Worm (Caenorhabditis elegans) whole organism, early embryonic: ENCODE data around the gene unc-39.

Experiments used
- B0310.2 ChIP-seq: sonication (generic microtip); optimal IDR thresholded peaks from 2 replicates; lab custom pipeline; 2016; ENCODE audit warnings: mild to moderate bottlenecking, missing genetic modification characterization, missing compliant biosample characterization
- F13C5.2 ChIP-seq: sonication (generic microtip); optimal IDR thresholded peaks from 2 replicates; lab custom pipeline; 2017; ENCODE audit warnings: mild to moderate bottlenecking, missing genetic modification characterization, inconsistent platforms, missing compliant biosample characterization
- aly-1 ChIP-seq: sonication (generic microtip); optimal IDR thresholded peaks from 2 replicates; lab custom pipeline; 2016; ENCODE audit warnings: missing genetic modification characterization, missing compliant biosample characterization
- ama-1 ChIP-seq: fragments of 150-350 bp; optimal IDR thresholded peaks from 2 replicates; lab custom pipeline; 2014
- ceh-13 ChIP-seq: fragments of 200-800 bp; sonication (Bioruptor generic); optimal IDR thresholded peaks from 2 replicates; lab custom pipeline; 2018; ENCODE audit warnings: mild to moderate bottlenecking, missing genetic modification characterization, missing compliant biosample characterization
- ceh-36 ChIP-seq: sonication (generic microtip); optimal IDR thresholded peaks from 2 replicates; lab custom pipeline; 2016; ENCODE audit warnings: missing genetic modification characterization, inconsistent platforms, missing compliant biosample characterization
- ets-7 ChIP-seq: sonication (generic microtip); optimal IDR thresholded peaks from 2 replicates; lab custom pipeline; 2016; ENCODE audit warnings: missing genotype, missing genetic modification characterization, missing compliant biosample characterization
- flt-1 ChIP-seq: fragments of 200-800 bp; sonication (Bioruptor generic); IDR thresholded peaks from 2 replicates; pipeline ENCODE4 v1.3.6; 2022; ENCODE audit warnings: missing genetic modification characterization, missing compliant biosample characterization
- hmbx-1 ChIP-seq: sonication (generic microtip); optimal IDR thresholded peaks from 2 replicates; lab custom pipeline; 2016; ENCODE audit warnings: mild to moderate bottlenecking, missing genetic modification characterization, missing compliant biosample characterization
- hmg-4 ChIP-seq: fragments of 200-800 bp; sonication (Bioruptor generic); optimal IDR thresholded peaks from 2 replicates; lab custom pipeline; 2018; ENCODE audit warnings: mild to moderate bottlenecking, missing genetic modification characterization, missing compliant biosample characterization
- hnd-1 ChIP-seq: sonication (generic microtip); optimal IDR thresholded peaks from 2 replicates; lab custom pipeline; 2016; ENCODE audit warnings: missing genetic modification characterization, missing compliant biosample characterization
- pes-1 ChIP-seq: fragments of 200-800 bp; sonication (Bioruptor generic); IDR thresholded peaks from 2 replicates; pipeline ENCODE4 v1.3.6; 2022; ENCODE audit warnings: missing genetic modification reagents, missing genetic modification characterization, missing compliant biosample characterization
- scrt-1 ChIP-seq: fragments of 200-800 bp; sonication (Bioruptor generic); IDR thresholded peaks from 2 replicates; pipeline ENCODE4 v1.3.6; 2022; ENCODE audit warnings: missing genetic modification characterization, missing compliant biosample characterization
- sea-1 ChIP-seq: fragments of 200-800 bp; sonication (Bioruptor generic); conservative IDR thresholded peaks from 2 replicates; pipeline ENCODE4 v1.3.6; 2022; ENCODE audit warnings: missing genetic modification characterization, missing compliant biosample characterization
- tbx-11 ChIP-seq: fragments of 200-800 bp; sonication (Bioruptor generic); IDR thresholded peaks from 2 replicates; pipeline ENCODE4 v1.3.6; 2022; ENCODE audit warnings: missing genetic modification characterization, missing compliant biosample characterization
- tbx-37 ChIP-seq: fragments of 200-800 bp; sonication (Bioruptor generic); conservative IDR thresholded peaks from 2 replicates; pipeline ENCODE4 v1.3.6; 2022; ENCODE audit warnings: missing genetic modification reagents, missing genetic modification characterization, missing compliant biosample characterization
- tra-4 ChIP-seq: sonication (generic microtip); optimal IDR thresholded peaks from 2 replicates; lab custom pipeline; 2017; ENCODE audit warnings: missing genetic modification characterization, missing compliant biosample characterization

unc-39 gene

ce11 chrV:14409905-14410304 lies 37.0 kb downstream of the unc-39 start:
- no peak for TF ChIP-seq tbx-11 (GFP tag; lab: Robert Waterston, UW)
- TF ChIP-seq sea-1 (GFP tag; lab: Robert Waterston, UW), result no peak

DNA sequence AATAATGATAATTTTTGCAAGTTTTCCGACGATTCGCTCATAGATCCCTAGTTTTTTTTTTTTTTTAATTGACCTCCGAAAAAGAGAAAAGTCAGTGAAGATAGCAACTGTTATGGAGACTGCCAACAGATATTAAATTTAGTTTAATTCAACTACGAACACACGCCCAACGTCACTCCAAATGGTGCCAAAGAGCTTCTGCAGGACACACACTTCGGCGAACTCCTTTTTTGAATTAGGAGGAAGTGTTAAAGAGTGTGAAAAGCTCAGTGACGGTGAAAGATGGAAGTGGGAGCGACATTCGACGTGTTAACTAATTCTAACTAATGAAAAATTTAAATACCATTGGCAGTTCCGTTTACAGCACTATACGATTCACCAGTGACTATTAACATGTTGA lies 39.1 kb downstream of the unc-39 start:
- no peak for TF ChIP-seq hnd-1
- TF ChIP-seq ets-7 (tag; lab: Kevin White, UChicago), result no peak
- TF ChIP-seq F13C5.2 (tag; lab: Kevin White, UChicago), result no peak
- TF ChIP-seq tra-4 (tag; lab: Kevin White, UChicago), result no peak
- TF ChIP-seq sea-1 (GFP tag; lab: Robert Waterston, UW), result no peak
- TF ChIP-seq B0310.2 (tag; lab: Kevin White, UChicago), result no peak
- TF ChIP-seq scrt-1, result no peak
- TF ChIP-seq hmg-4 (GFP tag; lab: Kevin White, UChicago), result no peak
- no peak for TF ChIP-seq hmbx-1 (tag; lab: Kevin White, UChicago)
- no peak for TF ChIP-seq ceh-13
- no peak for TF ChIP-seq ceh-36
- TF ChIP-seq ama-1 (lab: Kevin White, UChicago), result no peak
- no peak for TF ChIP-seq pes-1
- TF ChIP-seq tbx-11 (GFP tag; lab: Robert Waterston, UW), result no peak

DNA sequence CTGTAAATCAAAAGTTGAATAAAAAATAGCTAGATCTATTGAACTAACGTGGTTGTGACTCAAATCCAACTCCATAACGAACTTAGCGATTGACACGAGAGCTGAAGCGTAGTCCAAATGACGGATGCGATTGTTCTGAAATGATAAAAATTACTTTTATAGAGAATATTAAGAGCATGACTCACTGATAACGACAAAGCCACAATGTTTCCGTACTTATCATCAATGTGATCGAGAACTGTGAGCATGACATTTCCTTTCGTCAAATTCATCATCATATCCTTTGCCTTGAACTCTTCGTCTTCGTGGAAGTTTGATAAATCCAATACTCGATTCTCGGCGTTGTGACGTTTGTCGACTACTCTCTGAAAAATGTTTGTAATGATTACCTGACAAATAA lies 41.2 kb downstream of the unc-39 start:
- TF ChIP-seq ceh-13 (no peak), hnd-1 (no peak), tra-4 (tag; lab: Kevin White, UChicago) (no peak), F13C5.2 (tag; lab: Kevin White, UChicago) (no peak), tbx-37 (GFP tag; lab: Robert Waterston, UW) (no peak), B0310.2 (tag; lab: Kevin White, UChicago) (no peak), ets-7 (tag; lab: Kevin White, UChicago) (no peak), scrt-1 (no peak)

DNA sequence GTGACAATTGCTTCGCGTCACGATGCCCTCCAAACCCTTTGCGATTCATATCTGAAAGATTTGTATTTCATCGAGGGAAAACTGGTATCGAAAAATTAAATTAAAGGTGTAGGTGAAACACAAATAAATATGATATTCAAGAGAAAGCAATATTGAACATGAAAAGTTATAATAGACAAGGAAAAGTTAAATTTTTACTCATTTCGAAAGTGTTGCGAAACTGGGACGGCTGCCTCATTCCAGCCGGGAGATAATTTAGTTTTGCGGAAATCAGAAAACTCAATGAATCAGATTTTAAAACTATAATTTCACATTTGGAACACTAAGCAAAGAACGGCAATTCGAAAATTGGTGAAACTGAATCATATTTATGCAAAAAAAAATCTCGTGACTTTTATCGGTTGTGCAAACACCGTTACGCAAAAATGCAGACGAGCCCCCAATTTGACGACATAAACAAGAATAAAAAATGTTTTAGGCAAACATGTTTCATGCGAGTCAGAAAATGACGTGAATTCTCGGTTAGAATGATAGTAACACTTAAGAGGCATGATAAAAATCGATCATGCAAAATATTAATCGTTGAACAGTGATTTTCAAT lies 42.2 kb downstream of the unc-39 start, which contains the start of the genes nxf-1 and C15H11.11:
Gene nxf-1 (minus strand): TSS at position 51 of the 601 bp plus-strand sequence.
Gene C15H11.11 (plus strand): TSS at position 536 of the 601 bp plus-strand sequence.
- TF ChIP-seq F13C5.2 (tag; lab: Kevin White, UChicago) (peak; percentile 52), aly-1 (no peak), scrt-1 (no peak)

DNA sequence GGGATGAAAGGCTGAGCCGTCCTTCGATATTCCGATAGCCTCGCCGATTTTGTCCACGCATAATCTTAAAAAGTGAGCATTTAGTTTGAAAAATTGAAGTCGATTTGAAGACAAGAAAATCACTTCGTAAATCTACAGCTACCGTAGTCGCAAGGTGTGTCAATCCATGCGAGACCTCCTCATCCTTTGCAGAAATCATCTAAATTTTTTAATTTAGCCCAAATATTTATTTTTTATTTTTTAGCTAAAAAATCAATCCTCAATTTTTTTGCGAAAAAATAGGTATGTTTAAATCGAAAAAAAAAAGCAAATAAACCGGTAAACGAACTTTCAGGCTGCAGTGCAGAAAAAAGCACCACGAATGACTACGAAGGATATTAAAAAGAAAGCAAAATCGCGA lies 44.9 kb downstream of the unc-39 start, which contains the start of the genes nxf-2 and set-31:
Gene nxf-2 (minus strand): TSS at position 101 of the 400 bp plus-strand sequence.
Gene set-31 (plus strand): TSS at position 169 of the 400 bp plus-strand sequence.
- TF ChIP-seq B0310.2 (tag; lab: Kevin White, UChicago), result no peak
- no peak for TF ChIP-seq tbx-37 (GFP tag; lab: Robert Waterston, UW)

- TF ChIP-seq F13C5.2 (tag; lab: Kevin White, UChicago) (no peak), sea-1 (GFP tag; lab: Robert Waterston, UW) (no peak), hmg-4 (GFP tag; lab: Kevin White, UChicago) (no peak), tra-4 (tag; lab: Kevin White, UChicago) (no peak)
These were observed 47.0 kb downstream of the unc-39 start for ce11 chrV:14419855-14420254.

DNA sequence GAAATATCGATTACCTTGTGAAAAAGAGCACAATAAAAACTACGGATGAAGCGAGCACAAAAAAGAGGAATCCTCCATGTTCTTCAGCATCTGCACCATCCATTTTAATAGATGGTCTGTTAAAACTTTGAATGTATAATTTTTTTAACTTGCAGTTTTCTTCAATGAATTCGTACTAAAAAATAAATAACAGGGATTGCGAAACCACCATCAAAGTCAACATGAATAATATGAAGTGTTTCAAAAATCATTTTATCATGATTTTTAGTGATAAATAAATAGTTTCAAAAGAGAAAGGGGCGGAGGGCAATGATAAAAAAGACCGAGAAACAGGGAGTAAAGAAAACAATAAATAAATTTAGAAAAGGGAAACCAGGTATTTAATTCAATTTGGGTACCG lies 48.5 kb downstream of the unc-39 start, which contains the start of gene dhs-22:
Gene dhs-22 (minus strand): TSS at position 116 of the 400 bp plus-strand sequence.
- TF ChIP-seq hnd-1 (no peak), F13C5.2 (tag; lab: Kevin White, UChicago) (no peak), tra-4 (tag; lab: Kevin White, UChicago) (no peak), tbx-37 (GFP tag; lab: Robert Waterston, UW) (no peak), ceh-36 (no peak), tbx-11 (GFP tag; lab: Robert Waterston, UW) (no peak), ama-1 (lab: Kevin White, UChicago) (no peak), hmbx-1 (tag; lab: Kevin White, UChicago) (no peak), aly-1 (no peak), ets-7 (tag; lab: Kevin White, UChicago) (no peak), flt-1 (GFP tag; lab: Robert Waterston, UW) (no peak), pes-1 (no peak), hmg-4 (GFP tag; lab: Kevin White, UChicago) (no peak), sea-1 (GFP tag; lab: Robert Waterston, UW) (no peak), ceh-13 (no peak), B0310.2 (tag; lab: Kevin White, UChicago) (no peak)

ce11 chrV:14422317-14422716 lies 49.4 kb downstream of the unc-39 start, which contains the start of gene pas-1:
pas-1 (minus strand) TSS chrV:14422618.
- TF ChIP-seq hmg-4 (GFP tag; lab: Kevin White, UChicago), result no peak
- TF ChIP-seq scrt-1, result 0 out of 2 replicates have a peak, but pooled peaks have one; percentile 11

DNA sequence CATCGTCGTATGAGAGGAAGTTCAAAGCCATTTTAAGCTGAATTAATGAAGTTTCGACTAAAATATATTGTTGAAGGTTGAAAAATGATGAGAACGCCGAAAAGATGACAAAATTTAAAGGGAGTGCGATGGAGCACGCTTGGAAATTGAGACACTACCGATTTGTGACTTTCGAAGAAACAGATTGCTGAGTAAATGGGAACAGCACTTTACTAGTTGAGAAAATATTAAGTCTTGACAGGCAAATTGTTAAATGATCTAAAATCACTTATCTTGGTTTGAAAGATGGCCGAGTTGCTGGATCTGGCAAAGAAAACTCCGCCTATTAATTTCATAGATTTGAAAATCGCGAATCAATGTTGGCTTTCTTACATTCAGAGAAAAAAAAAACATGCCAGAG lies 50.4 kb downstream of the unc-39 start, which contains the start of gene rpoa-12:
Gene rpoa-12 (minus strand): TSS at position 37 of the 400 bp plus-strand sequence.
- TF ChIP-seq tbx-37 (GFP tag; lab: Robert Waterston, UW) (peak; percentile 59; the same call in 1 of the 2 replicates), aly-1 (no peak), ama-1 (lab: Kevin White, UChicago) (no peak)
